Fruit fly (Drosophila melanogaster) whole organism, prepupa: ENCODE results near the gene NetB.

ENCODE experiments used
- Blimp-1 ChIP-seq: fragments of 200-800 bp; sonication (Bioruptor generic); optimal IDR thresholded peaks from 3 replicates; lab custom pipeline; 2017; ENCODE audit warnings: missing biosample characterization, missing genetic modification characterization, mild to moderate bottlenecking, moderate library complexity, missing genetic modification reagents
- CG10631 ChIP-seq: fragments of 200-800 bp; sonication (Bioruptor generic); optimal IDR thresholded peaks from 2 replicates; lab custom pipeline; 2016; ENCODE audit warnings: missing biosample characterization, missing genetic modification characterization
- CG10669 ChIP-seq: fragments of 200-800 bp; sonication (Bioruptor generic); optimal IDR thresholded peaks from 3 replicates; lab custom pipeline; 2018; ENCODE audit warnings: missing biosample characterization, mild to moderate bottlenecking, missing genetic modification characterization, moderate library complexity
- CG11294 ChIP-seq: fragments of 200-800 bp; sonication (Bioruptor generic); IDR thresholded peaks from 2 replicates; pipeline ENCODE4 v1.3.6; 2022; ENCODE audit warnings: missing biosample characterization, missing genetic modification characterization
- CG11762 ChIP-seq: fragments of 200-800 bp; sonication (Bioruptor generic); optimal IDR thresholded peaks from 3 replicates; lab custom pipeline; 2016; ENCODE audit warnings: missing biosample characterization, missing genetic modification characterization; ENCODE audit not compliant: insufficient read depth
- CG15336 ChIP-seq: fragments of 200-800 bp; sonication (Bioruptor generic); IDR thresholded peaks from 2 replicates; pipeline ENCODE4 v1.3.6; 2022; ENCODE audit warnings: missing biosample characterization, missing genetic modification characterization
- CG1621 ChIP-seq: fragments of 200-800 bp; sonication (Bioruptor generic); optimal IDR thresholded peaks from 3 replicates; lab custom pipeline; 2018; ENCODE audit warnings: missing biosample characterization, mild to moderate bottlenecking, missing genetic modification characterization
- CG3032 ChIP-seq: fragments of 200-800 bp; optimal IDR thresholded peaks from 2 replicates; lab custom pipeline; 2019; ENCODE audit warnings: missing biosample characterization, mild to moderate bottlenecking, missing genetic modification characterization, moderate library complexity
- CG31627 ChIP-seq: fragments of 200-800 bp; sonication (Bioruptor generic); optimal IDR thresholded peaks from 3 replicates; lab custom pipeline; 2016; ENCODE audit warnings: missing biosample characterization, missing genetic modification characterization
- CG32006 ChIP-seq: fragments of 200-800 bp; sonication (Bioruptor generic); optimal IDR thresholded peaks from 3 replicates; lab custom pipeline; 2017; ENCODE audit warnings: missing biosample characterization, mild to moderate bottlenecking, missing genetic modification characterization
- CG3919 ChIP-seq: fragments of 200-800 bp; sonication (Bioruptor generic); optimal IDR thresholded peaks from 3 replicates; lab custom pipeline; 2016; ENCODE audit warnings: missing biosample characterization, missing genetic modification characterization
- CG4318 ChIP-seq: fragments of 200-800 bp; sonication (Bioruptor generic); optimal IDR thresholded peaks from 3 replicates; lab custom pipeline; 2017; ENCODE audit warnings: missing biosample characterization, mild to moderate bottlenecking, missing genetic modification characterization
- CG6163 ChIP-seq: fragments of 200-800 bp; sonication (Bioruptor generic); IDR thresholded peaks from 3 replicates; pipeline ENCODE4 v1.3.6; 2022; ENCODE audit warnings: missing biosample characterization, missing genetic modification characterization
- CG6276 ChIP-seq: fragments of 200-800 bp; sonication (Bioruptor generic); optimal IDR thresholded peaks from 2 replicates; lab custom pipeline; 2017; ENCODE audit warnings: missing biosample characterization, mild to moderate bottlenecking, missing genetic modification characterization
- CG6808 ChIP-seq: fragments of 200-800 bp; sonication (Bioruptor generic); optimal IDR thresholded peaks from 3 replicates; lab custom pipeline; 2017; ENCODE audit warnings: missing biosample characterization, missing genetic modification characterization, mild to moderate bottlenecking, moderate library complexity, missing genetic modification reagents
- CG6854 ChIP-seq: fragments of 200-800 bp; sonication (Bioruptor generic); optimal IDR thresholded peaks from 2 replicates; lab custom pipeline; 2017; ENCODE audit warnings: missing biosample characterization, mild to moderate bottlenecking, missing genetic modification characterization
- CG7368 ChIP-seq: fragments of 200-800 bp; sonication (Bioruptor generic); optimal IDR thresholded peaks from 3 replicates; lab custom pipeline; 2016; ENCODE audit warnings: missing biosample characterization, missing genetic modification characterization
- CG8119 ChIP-seq: fragments of 200-800 bp; sonication (Bioruptor generic); IDR thresholded peaks from 3 replicates; pipeline ENCODE4 v1.3.6; 2022; ENCODE audit warnings: missing biosample characterization, missing genetic modification characterization
- CG8319 ChIP-seq: fragments of 200-800 bp; sonication (Bioruptor generic); optimal IDR thresholded peaks from 3 replicates; lab custom pipeline; 2016; ENCODE audit warnings: missing biosample characterization, missing genetic modification characterization
- CG8632 ChIP-seq: fragments of 200-800 bp; sonication (Bioruptor generic); optimal IDR thresholded peaks from 3 replicates; lab custom pipeline; 2016; ENCODE audit warnings: missing biosample characterization, missing genetic modification characterization
- CG9139 ChIP-seq: fragments of 200-800 bp; sonication (Bioruptor generic); optimal IDR thresholded peaks from 3 replicates; lab custom pipeline; 2017; ENCODE audit warnings: missing biosample characterization, mild to moderate bottlenecking, missing genetic modification characterization
- Eip75B ChIP-seq: fragments of 200-800 bp; sonication (Bioruptor generic); optimal IDR thresholded peaks from 3 replicates; lab custom pipeline; 2016; ENCODE audit warnings: missing biosample characterization, missing genetic modification characterization
- Eip93F ChIP-seq: fragments of 200-800 bp; sonication (Bioruptor generic); optimal IDR thresholded peaks from 2 replicates; lab custom pipeline; 2016; ENCODE audit warnings: missing biosample characterization, mild to moderate bottlenecking, missing genetic modification characterization
- Ets21C ChIP-seq: fragments of 200-800 bp; sonication (Bioruptor generic); optimal IDR thresholded peaks from 3 replicates; lab custom pipeline; 2016; ENCODE audit warnings: missing biosample characterization, missing genetic modification characterization
- Ets96B ChIP-seq: fragments of 200-800 bp; optimal IDR thresholded peaks from 2 replicates; lab custom pipeline; 2019; ENCODE audit warnings: missing biosample characterization, mild to moderate bottlenecking, missing genetic modification characterization, moderate library complexity
- Gug ChIP-seq: fragments of 200-800 bp; sonication (Bioruptor generic); IDR thresholded peaks from 2 replicates; pipeline ENCODE4 v1.3.6; 2022; ENCODE audit warnings: missing biosample characterization, missing genetic modification characterization
- Hr38 ChIP-seq: sonication (Bioruptor generic); optimal IDR thresholded peaks from 2 replicates; lab custom pipeline; 2016; ENCODE audit warnings: missing biosample characterization, missing genetic modification characterization
- Hr39 ChIP-seq: fragments of 200-800 bp; sonication (Bioruptor generic); optimal IDR thresholded peaks from 2 replicates; lab custom pipeline; 2016; ENCODE audit warnings: missing biosample characterization, missing genetic modification characterization
- Hr4 ChIP-seq: fragments of 200-800 bp; sonication (Bioruptor generic); optimal IDR thresholded peaks from 3 replicates; lab custom pipeline; 2016; ENCODE audit warnings: missing biosample characterization, missing genetic modification characterization
- Lpt ChIP-seq: fragments of 200-800 bp; sonication (Bioruptor generic); optimal IDR thresholded peaks from 3 replicates; lab custom pipeline; 2016; ENCODE audit warnings: missing biosample characterization, missing genetic modification characterization
- Met ChIP-seq: fragments of 200-800 bp; sonication (Bioruptor generic); optimal IDR thresholded peaks from 3 replicates; lab custom pipeline; 2016; ENCODE audit warnings: missing biosample characterization, missing genetic modification characterization
- OdsH ChIP-seq: fragments of 200-800 bp; sonication (Bioruptor generic); optimal IDR thresholded peaks from 3 replicates; lab custom pipeline; 2016; ENCODE audit warnings: missing biosample characterization, missing genetic modification characterization
- Smox ChIP-seq: fragments of 200-800 bp; sonication (Bioruptor generic); optimal IDR thresholded peaks from 3 replicates; lab custom pipeline; 2016; ENCODE audit warnings: missing biosample characterization, missing genetic modification characterization
- Sox15 ChIP-seq: fragments of 200-800 bp; sonication (Bioruptor generic); optimal IDR thresholded peaks from 3 replicates; lab custom pipeline; 2016; ENCODE audit warnings: missing biosample characterization, missing genetic modification characterization
- achi ChIP-seq: fragments of 200-800 bp; sonication (Bioruptor generic); optimal IDR thresholded peaks from 3 replicates; lab custom pipeline; 2016; ENCODE audit warnings: missing biosample characterization, missing genetic modification characterization
- acj6 ChIP-seq: fragments of 200-800 bp; sonication (Bioruptor generic); optimal IDR thresholded peaks from 3 replicates; lab custom pipeline; 2016; ENCODE audit warnings: missing biosample characterization, missing genetic modification characterization
- cyc ChIP-seq: fragments of 200-800 bp; sonication (Bioruptor generic); optimal IDR thresholded peaks from 3 replicates; lab custom pipeline; 2016; ENCODE audit warnings: missing biosample characterization, missing genetic modification characterization
- dac ChIP-seq: fragments of 200-800 bp; sonication (Bioruptor generic); optimal IDR thresholded peaks from 2 replicates; lab custom pipeline; 2017; ENCODE audit warnings: missing biosample characterization, mild to moderate bottlenecking, missing genetic modification characterization
- dsx ChIP-seq: fragments of 200-800 bp; optimal IDR thresholded peaks from 3 replicates; lab custom pipeline; 2019; ENCODE audit warnings: missing biosample characterization, mild to moderate bottlenecking, missing genetic modification characterization, moderate library complexity; ENCODE audit not compliant: poor library complexity, severe bottlenecking
- eg ChIP-seq: fragments of 200-800 bp; sonication (Bioruptor generic); IDR thresholded peaks from 3 replicates; pipeline ENCODE4 v1.3.6; 2022; ENCODE audit warnings: missing biosample characterization, missing genetic modification characterization
- esn ChIP-seq: fragments of 200-800 bp; sonication (Bioruptor generic); optimal IDR thresholded peaks from 2 replicates; lab custom pipeline; 2016; ENCODE audit warnings: missing biosample characterization, mild to moderate bottlenecking, missing genetic modification characterization, moderate library complexity
- fd59A ChIP-seq: fragments of 200-800 bp; sonication (Bioruptor generic); optimal IDR thresholded peaks from 2 replicates; lab custom pipeline; 2017; ENCODE audit warnings: missing biosample characterization, mild to moderate bottlenecking, missing genetic modification characterization, missing genetic modification reagents
- fd85E ChIP-seq: fragments of 200-800 bp; sonication (Bioruptor generic); optimal IDR thresholded peaks from 3 replicates; lab custom pipeline; 2016; ENCODE audit warnings: missing biosample characterization, missing genetic modification characterization
- fkh ChIP-seq: fragments of 200-800 bp; sonication (Bioruptor generic); optimal IDR thresholded peaks from 3 replicates; lab custom pipeline; 2017; ENCODE audit warnings: missing biosample characterization, mild to moderate bottlenecking, missing genetic modification characterization, moderate library complexity
- lz ChIP-seq: fragments of 200-800 bp; sonication (Bioruptor generic); optimal IDR thresholded peaks from 3 replicates; lab custom pipeline; 2016; ENCODE audit warnings: missing biosample characterization, missing genetic modification characterization
- pdm3 ChIP-seq: fragments of 200-800 bp; sonication (Bioruptor generic); optimal IDR thresholded peaks from 3 replicates; lab custom pipeline; 2016; ENCODE audit warnings: missing biosample characterization, missing genetic modification characterization
- spab ChIP-seq: fragments of 200-800 bp; sonication (Bioruptor generic); optimal IDR thresholded peaks from 2 replicates; lab custom pipeline; 2017; ENCODE audit warnings: missing biosample characterization, mild to moderate bottlenecking, missing genetic modification characterization, missing genetic modification reagents
- ss ChIP-seq, 2 experiments: fragments of 200-800 bp; sonication (Bioruptor generic); optimal IDR thresholded peaks; 2 replicates in 1 of 2; 3 replicates in 1 of 2; lab custom pipeline; 2017 to 2018; ENCODE audit warnings: mild to moderate bottlenecking in 2 of 2, missing biosample characterization in 2 of 2, missing genetic modification characterization in 2 of 2, moderate library complexity in 1 of 2
- svp ChIP-seq: fragments of 200-800 bp; sonication (Bioruptor generic); peaks from one replicate; lab custom pipeline; 2016; ENCODE audit warnings: missing biosample characterization, missing genetic modification characterization
- topi ChIP-seq: fragments of 200-800 bp; sonication (Bioruptor generic); optimal IDR thresholded peaks from 3 replicates; lab custom pipeline; 2016; ENCODE audit warnings: missing biosample characterization, missing genetic modification characterization
- vri ChIP-seq: fragments of 200-800 bp; sonication (Bioruptor generic); optimal IDR thresholded peaks from 3 replicates; lab custom pipeline; 2016; ENCODE audit warnings: missing biosample characterization, mild to moderate bottlenecking, missing genetic modification characterization

NetB gene

DNA sequence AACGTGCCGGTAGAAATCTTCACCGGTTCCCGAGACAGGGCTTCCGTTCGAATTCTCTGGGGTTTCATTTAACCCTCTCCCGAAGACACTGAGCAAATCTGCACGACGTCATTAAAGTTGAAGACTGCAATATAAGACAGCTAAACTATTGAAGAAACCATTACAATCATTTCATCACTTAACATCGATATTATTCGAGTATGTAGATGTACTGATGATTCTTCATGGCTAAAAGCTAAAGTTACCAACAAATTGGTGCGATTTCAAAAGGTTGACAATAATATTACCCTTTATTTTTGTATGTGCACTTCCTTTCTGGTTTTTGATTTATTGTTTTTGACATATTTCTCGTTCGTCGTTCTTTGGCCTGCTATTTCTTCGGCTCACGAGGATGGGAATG lies 1.3 kb upstream of the NetB start (continued):
- TF ChIP-seq fd59A: peak; percentile 12

DNA sequence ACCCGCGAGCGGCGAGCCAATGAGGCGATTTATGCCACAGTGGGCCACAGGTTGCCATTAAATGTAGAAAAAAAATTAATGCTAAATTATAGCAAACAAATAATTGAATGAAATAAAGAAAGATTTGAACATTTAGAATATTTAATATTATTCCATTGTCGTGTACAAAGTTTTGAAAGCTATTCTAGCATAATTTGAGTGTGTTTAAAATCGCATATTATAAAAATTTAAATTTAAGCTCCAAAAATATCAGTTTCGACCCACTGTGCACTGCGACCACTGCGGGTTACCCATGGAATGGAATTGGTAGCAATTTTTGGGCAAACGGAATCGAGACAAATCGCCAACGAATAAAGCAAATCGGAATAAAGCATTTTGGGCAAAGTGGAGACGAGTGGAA lies 5.4 kb downstream of the NetB start:
- TF ChIP-seq CG6276 (GFP tag; lab: Kevin White, UChicago): no peak
- TF ChIP-seq dsx: no peak
- no peak for TF ChIP-seq CG6854 (GFP tag; lab: Kevin White, UChicago)
- TF ChIP-seq Ets21C (GFP tag; lab: Kevin White, UChicago): no peak
- no peak for TF ChIP-seq CG4318 (GFP tag; lab: Kevin White, UChicago)
- TF ChIP-seq CG6163: 0 out of 3 replicates have a peak, but pooled peaks have one; percentile 12
- no peak for TF ChIP-seq Eip93F (GFP tag; lab: Kevin White, UChicago)
- no peak for TF ChIP-seq Lpt
- peak; percentile 35 for TF ChIP-seq Smox
- TF ChIP-seq lz (GFP tag; lab: Kevin White, UChicago): peak; percentile 23
- TF ChIP-seq ss (GFP tag; optimal IDR thresholded peaks at IDR 0.05; lab: Kevin White, UChicago): no peak
- TF ChIP-seq spab: no peak
- peak; percentile 13 for TF ChIP-seq CG31627 (GFP tag; lab: Kevin White, UChicago)
- no peak for TF ChIP-seq pdm3 (GFP tag; lab: Kevin White, UChicago)
- peak; percentile 12 for TF ChIP-seq OdsH (GFP tag; lab: Kevin White, UChicago)
- TF ChIP-seq CG8319 (GFP tag; lab: Kevin White, UChicago): no peak
- peak; percentile 13 for TF ChIP-seq CG8632 (GFP tag; lab: Kevin White, UChicago)
- peak; percentile 40 for TF ChIP-seq esn (GFP tag; lab: Kevin White, UChicago)
- no peak for TF ChIP-seq CG3032 (tag; lab: Kevin White, UChicago)
- TF ChIP-seq CG6808 (GFP tag; lab: Kevin White, UChicago): no peak
- TF ChIP-seq Sox15 (GFP tag; lab: Kevin White, UChicago): no peak
- no peak for TF ChIP-seq fd59A
- no peak for TF ChIP-seq CG10669 (GFP tag; lab: Kevin White, UChicago)
- peak; percentile 45; the same call in 1 of the 3 replicates for TF ChIP-seq CG8119 (GFP tag; lab: Robert Waterston, UW)
- no peak for TF ChIP-seq Eip75B
- no peak for TF ChIP-seq CG1621 (tag; lab: Kevin White, UChicago)
- no peak for TF ChIP-seq Hr38 (GFP tag; lab: Kevin White, UChicago)
- no peak for TF ChIP-seq CG11294
- TF ChIP-seq fd85E (GFP tag; lab: Kevin White, UChicago): no peak
- no peak for TF ChIP-seq Blimp-1 (GFP tag; lab: Kevin White, UChicago)
- no peak for TF ChIP-seq CG10631 (GFP tag; lab: Kevin White, UChicago)
- TF ChIP-seq CG9139 (GFP tag; lab: Kevin White, UChicago): no peak
- no peak for TF ChIP-seq Gug
- no peak for TF ChIP-seq dac
- TF ChIP-seq CG7368 (GFP tag; lab: Kevin White, UChicago): no peak
- TF ChIP-seq achi: no peak
- TF ChIP-seq cyc: no peak
- TF ChIP-seq Ets96B (tag; lab: Kevin White, UChicago): no peak
- peak; percentile 27 for TF ChIP-seq CG32006 (GFP tag; lab: Kevin White, UChicago)
- peak; percentile 77 for TF ChIP-seq svp (GFP tag; lab: Kevin White, UChicago)
- TF ChIP-seq Hr39 (GFP tag; lab: Kevin White, UChicago): no peak
- peak; percentile 51; the same call in 2 of the 3 replicates for TF ChIP-seq eg
- no peak for TF ChIP-seq fkh (GFP tag; lab: Kevin White, UChicago)
- peak; percentile 48 for TF ChIP-seq Met (GFP tag; lab: Kevin White, UChicago)
- TF ChIP-seq topi: peak; percentile 18
- no peak for TF ChIP-seq CG3919 (GFP tag; lab: Kevin White, UChicago)
- TF ChIP-seq acj6 (GFP tag; lab: Kevin White, UChicago): no peak
- peak; percentile 32 for TF ChIP-seq CG15336
- no peak for TF ChIP-seq vri (GFP tag; lab: Kevin White, UChicago)
- TF ChIP-seq CG11762 (GFP tag; lab: Kevin White, UChicago): no peak
- peak; percentile 2 for TF ChIP-seq Hr4 (GFP tag; lab: Kevin White, UChicago)
